Fruit fly (Drosophila melanogaster) whole organism, embryonic: Measurements from ENCODE around the gene Kaz-m1.

ENCODE experiments used
- Asciz ChIP-seq: fragments of 200-800 bp; sonication (Bioruptor generic); optimal IDR thresholded peaks from 2 replicates; lab custom pipeline; 2017; ENCODE audit warnings: missing biosample characterization, mild to moderate bottlenecking, missing genetic modification characterization, missing genetic modification reagents
- Atf6 ChIP-seq: fragments of 200-800 bp; sonication (Bioruptor generic); IDR thresholded peaks from 2 replicates; pipeline ENCODE4 v1.3.6; 2022; ENCODE audit warnings: missing biosample characterization, missing genetic modification characterization
- B-H1 ChIP-seq: fragments of 200-800 bp; sonication (Bioruptor generic); IDR thresholded peaks from 3 replicates; pipeline ENCODE4 v1.3.6; 2022; ENCODE audit warnings: missing biosample characterization, missing genetic modification characterization
- CG11723 ChIP-seq: fragments of 200-800 bp; sonication (Bioruptor generic); optimal IDR thresholded peaks from 2 replicates; lab custom pipeline; 2017; ENCODE audit warnings: missing biosample characterization, mild to moderate bottlenecking, missing genetic modification characterization
- CG12219 ChIP-seq: fragments of 200-800 bp; sonication (Bioruptor generic); optimal IDR thresholded peaks from 3 replicates; lab custom pipeline; 2018; ENCODE audit warnings: missing biosample characterization, mild to moderate bottlenecking, missing genetic modification characterization
- CG13624 ChIP-seq: fragments of 200-800 bp; sonication (Bioruptor generic); optimal IDR thresholded peaks from 2 replicates; lab custom pipeline; 2016; ENCODE audit warnings: missing biosample characterization, missing genetic modification characterization
- CG13775 ChIP-seq: fragments of 200-800 bp; sonication (Bioruptor generic); optimal IDR thresholded peaks from 3 replicates; lab custom pipeline; 2017; ENCODE audit warnings: missing biosample characterization, mild to moderate bottlenecking, missing genetic modification characterization
- CG14014 ChIP-seq: fragments of 200-800 bp; sonication (Bioruptor generic); IDR thresholded peaks from 2 replicates; pipeline ENCODE4 v1.3.6; 2022; ENCODE audit warnings: missing biosample characterization, missing genetic modification characterization
- CG15696 ChIP-seq: fragments of 200-800 bp; sonication (Bioruptor generic); optimal IDR thresholded peaks from 2 replicates; lab custom pipeline; 2019; ENCODE audit warnings: missing biosample characterization, mild to moderate bottlenecking, missing genetic modification characterization, moderate library complexity
- CG16815 ChIP-seq: fragments of 200-800 bp; sonication (Bioruptor generic); optimal IDR thresholded peaks from 3 replicates; lab custom pipeline; 2017; ENCODE audit warnings: missing biosample characterization, mild to moderate bottlenecking, missing genetic modification characterization
- CG17359 ChIP-seq: fragments of 200-800 bp; sonication (Bioruptor generic); optimal IDR thresholded peaks from 3 replicates; lab custom pipeline; 2018; ENCODE audit warnings: missing biosample characterization, mild to moderate bottlenecking, missing genetic modification characterization, moderate library complexity
- CG18011 ChIP-seq: fragments of 200-800 bp; sonication (Bioruptor generic); optimal IDR thresholded peaks from 2 replicates; lab custom pipeline; 2017; ENCODE audit warnings: missing biosample characterization, missing genetic modification characterization, mild to moderate bottlenecking, moderate library complexity, missing genotype
- CG7357 ChIP-seq: fragments of 200-800 bp; sonication (Bioruptor generic); IDR thresholded peaks from 3 replicates; pipeline ENCODE4 v1.3.6; 2022; ENCODE audit warnings: missing biosample characterization, missing genetic modification characterization
- CG8089 ChIP-seq: fragments of 200-800 bp; sonication (Bioruptor generic); optimal IDR thresholded peaks from 3 replicates; lab custom pipeline; 2016; ENCODE audit warnings: missing biosample characterization, missing genetic modification characterization
- CG9797 ChIP-seq: fragments of 200-800 bp; sonication (Bioruptor generic); optimal IDR thresholded peaks from 3 replicates; lab custom pipeline; 2018; ENCODE audit warnings: missing biosample characterization, mild to moderate bottlenecking, missing genetic modification characterization
- CG9876 ChIP-seq: fragments of 200-800 bp; sonication (Bioruptor generic); optimal IDR thresholded peaks from 2 replicates; lab custom pipeline; 2016; ENCODE audit warnings: missing biosample characterization, missing genetic modification characterization
- Chrac-16 ChIP-seq: fragments of 200-800 bp; sonication (Bioruptor generic); optimal IDR thresholded peaks from 3 replicates; lab custom pipeline; 2016; ENCODE audit warnings: missing biosample characterization, missing genetic modification characterization
- D19B ChIP-seq: fragments of 200-800 bp; sonication (Bioruptor generic); optimal IDR thresholded peaks from 2 replicates; lab custom pipeline; 2017; ENCODE audit warnings: missing biosample characterization, mild to moderate bottlenecking, missing genetic modification characterization
- Dad ChIP-seq: fragments of 200-800 bp; sonication (Bioruptor generic); optimal IDR thresholded peaks from 3 replicates; lab custom pipeline; 2016; ENCODE audit warnings: missing biosample characterization, missing genetic modification characterization
- Elba2 ChIP-seq: fragments of 200-800 bp; sonication (Bioruptor generic); optimal IDR thresholded peaks from 3 replicates; lab custom pipeline; 2016; ENCODE audit warnings: missing biosample characterization, missing genetic modification characterization
- MTF-1 ChIP-seq: fragments of 200-800 bp; sonication (Bioruptor generic); optimal IDR thresholded peaks from 2 replicates; lab custom pipeline; 2018; ENCODE audit warnings: missing biosample characterization, mild to moderate bottlenecking, missing genetic modification characterization, borderline replicate concordance
- Oli ChIP-seq: fragments of 200-800 bp; sonication (Bioruptor generic); optimal IDR thresholded peaks from 2 replicates; lab custom pipeline; 2018; ENCODE audit warnings: missing biosample characterization, mild to moderate bottlenecking, missing genetic modification characterization, moderate library complexity
- ab ChIP-seq: fragments of 200-800 bp; sonication (Bioruptor generic); optimal IDR thresholded peaks from 2 replicates; lab custom pipeline; 2016; ENCODE audit warnings: missing biosample characterization, missing genetic modification characterization
- ac ChIP-seq: fragments of 200-800 bp; sonication (Bioruptor generic); optimal IDR thresholded peaks from 3 replicates; lab custom pipeline; 2017; ENCODE audit warnings: missing biosample characterization, mild to moderate bottlenecking, missing genetic modification characterization
- aop ChIP-seq: fragments of 200-800 bp; sonication (Bioruptor generic); IDR thresholded peaks from 2 replicates; pipeline ENCODE4 v1.3.6; 2022; ENCODE audit warnings: missing biosample characterization, missing genetic modification characterization
- ap ChIP-seq: fragments of 200-800 bp; sonication (Bioruptor generic); IDR thresholded peaks from 2 replicates; pipeline ENCODE4 v1.3.6; 2022; ENCODE audit warnings: missing biosample characterization, missing genetic modification characterization
- az2 ChIP-seq: fragments of 200-800 bp; sonication (Bioruptor generic); optimal IDR thresholded peaks from 3 replicates; lab custom pipeline; 2016; ENCODE audit warnings: missing biosample characterization, missing genetic modification characterization
- cad ChIP-seq: fragments of >200 bp; optimal IDR thresholded peaks from 2 replicates; lab custom pipeline; 2017; ENCODE audit warnings: missing biosample characterization, missing genetic modification characterization
- cas ChIP-seq: fragments of 200-800 bp; sonication (Bioruptor generic); IDR thresholded peaks from 2 replicates; pipeline ENCODE4 v1.3.6; 2022; ENCODE audit warnings: missing biosample characterization, missing genetic modification characterization
- caup ChIP-seq: fragments of 200-800 bp; sonication (Bioruptor generic); optimal IDR thresholded peaks from 3 replicates; lab custom pipeline; 2017; ENCODE audit warnings: missing biosample characterization, mild to moderate bottlenecking, missing genetic modification characterization, moderate library complexity; ENCODE audit not compliant: severe bottlenecking
- chm ChIP-seq: fragments of 200-800 bp; sonication (Bioruptor generic); IDR thresholded peaks from 2 replicates; pipeline ENCODE4 v1.3.6; 2022; ENCODE audit warnings: missing biosample characterization, missing genetic modification characterization
- chn ChIP-seq: fragments of 200-800 bp; sonication (Bioruptor generic); optimal IDR thresholded peaks from 2 replicates; lab custom pipeline; 2016; ENCODE audit warnings: missing biosample characterization, missing genetic modification characterization
- gro ChIP-seq: fragments of 200-800 bp; sonication (Bioruptor generic); optimal IDR thresholded peaks from 2 replicates; lab custom pipeline; 2016; ENCODE audit warnings: missing biosample characterization, missing genetic modification characterization
- gsb-n ChIP-seq: fragments of 200-800 bp; sonication (Bioruptor generic); optimal IDR thresholded peaks from 3 replicates; lab custom pipeline; 2018; ENCODE audit warnings: missing biosample characterization, mild to moderate bottlenecking, missing genetic modification characterization
- insv ChIP-seq, 2 experiments: fragments of 200-800 bp; sonication (Bioruptor generic); optimal IDR thresholded peaks; 3 replicates each; lab custom pipeline; 2016 to 2018; ENCODE audit warnings: missing biosample characterization in 2 of 2, missing genetic modification characterization in 2 of 2
- kah ChIP-seq: fragments of 200-800 bp; sonication (Bioruptor generic); optimal IDR thresholded peaks from 2 replicates; lab custom pipeline; 2018; ENCODE audit warnings: missing biosample characterization, mild to moderate bottlenecking, missing genetic modification characterization
- kni ChIP-seq: fragments of 200-800 bp; sonication (Bioruptor generic); optimal IDR thresholded peaks from 3 replicates; lab custom pipeline; 2017; ENCODE audit warnings: mild to moderate bottlenecking, missing biosample characterization, missing genetic modification reagents, missing genetic modification characterization
- lab ChIP-seq: fragments of 200-800 bp; sonication (Bioruptor generic); optimal IDR thresholded peaks from 3 replicates; lab custom pipeline; 2017; ENCODE audit warnings: missing biosample characterization, missing genetic modification characterization, mild to moderate bottlenecking, moderate library complexity, missing genetic modification reagents
- mld ChIP-seq: fragments of 200-800 bp; sonication (Bioruptor generic); IDR thresholded peaks from 3 replicates; pipeline ENCODE4 v1.3.6; 2022; ENCODE audit warnings: missing biosample characterization, missing genetic modification characterization; ENCODE audit not compliant: partially characterized antibody
- oc ChIP-seq: fragments of 200-800 bp; sonication (Bioruptor generic); optimal IDR thresholded peaks from 2 replicates; lab custom pipeline; 2018; ENCODE audit warnings: missing biosample characterization, mild to moderate bottlenecking, missing genetic modification characterization, moderate library complexity
- p53 ChIP-seq: fragments of 200-800 bp; sonication (Bioruptor generic); optimal IDR thresholded peaks from 2 replicates; lab custom pipeline; 2016; ENCODE audit warnings: missing biosample characterization, missing genetic modification characterization
- pan ChIP-seq, 4 experiments: fragments of >200 bp in 3 of 4; fragments of 200-800 bp in 1 of 4; sonication (Bioruptor generic) in 1 of 4; optimal IDR thresholded peaks in 3 of 4; IDR thresholded peaks in 1 of 4; 2 replicates each; pipeline versions ENCODE4 v1.3.6 to Lab custom; 2017 to 2022; ENCODE audit warnings: missing biosample characterization in 2 of 4, missing genetic modification characterization in 2 of 4, mixed read lengths in 1 of 4
- pros ChIP-seq: fragments of 200-800 bp; sonication (Bioruptor generic); optimal IDR thresholded peaks from 3 replicates; lab custom pipeline; 2019; ENCODE audit warnings: missing biosample characterization, mild to moderate bottlenecking, missing genetic modification characterization, moderate library complexity
- ranshi ChIP-seq: fragments of 200-800 bp; sonication (Bioruptor generic); IDR thresholded peaks from 2 replicates; pipeline ENCODE4 v1.3.6; 2022; ENCODE audit warnings: missing biosample characterization, missing genetic modification characterization
- sens ChIP-seq: fragments of 200-800 bp; sonication (Bioruptor generic); peaks from one replicate; lab custom pipeline; 2016; ENCODE audit warnings: missing biosample characterization, missing genetic modification characterization
- sqz ChIP-seq: fragments of 200-800 bp; sonication (Bioruptor generic); optimal IDR thresholded peaks from 3 replicates; lab custom pipeline; 2018; ENCODE audit warnings: missing biosample characterization, mild to moderate bottlenecking, missing genetic modification characterization
- tin ChIP-seq: fragments of 200-800 bp; sonication (Bioruptor generic); optimal IDR thresholded peaks from 3 replicates; lab custom pipeline; 2016; ENCODE audit warnings: missing biosample characterization, missing genetic modification characterization
- tll ChIP-seq, 2 experiments: fragments of 200-800 bp in 1 of 2; fragments of >200 bp in 1 of 2; sonication (Bioruptor generic) in 1 of 2; optimal IDR thresholded peaks; 2 replicates each; lab custom pipeline; 2017 to 2019; ENCODE audit warnings: missing biosample characterization in 2 of 2, missing genetic modification characterization in 2 of 2, mild to moderate bottlenecking in 1 of 2, moderate library complexity in 1 of 2
- tup ChIP-seq: fragments of 200-800 bp; sonication (Bioruptor generic); optimal IDR thresholded peaks from 2 replicates; lab custom pipeline; 2016; ENCODE audit warnings: missing biosample characterization, mild to moderate bottlenecking, missing genetic modification characterization, moderate library complexity
- vfl ChIP-seq: fragments of 200-800 bp; sonication (Bioruptor generic); optimal IDR thresholded peaks from 2 replicates; lab custom pipeline; 2016; ENCODE audit warnings: missing biosample characterization, missing genetic modification characterization
- zen ChIP-seq: fragments of 200-800 bp; sonication (Bioruptor generic); optimal IDR thresholded peaks from 3 replicates; lab custom pipeline; 2018; ENCODE audit warnings: missing biosample characterization, mild to moderate bottlenecking, missing genetic modification characterization, moderate library complexity

Kaz-m1 gene

dm6 chr3R:26023252-26023651, 8.7 kb downstream of the Kaz-m1 start:
- TF ChIP-seq gro (GFP tag; lab: Kevin White, UChicago) (no peak), Dad (GFP tag; lab: Kevin White, UChicago) (no peak), mld (GFP tag; lab: Robert Waterston, UW) (no peak), B-H1 (GFP tag; lab: Robert Waterston, UW) (no peak), cas (GFP tag; lab: Robert Waterston, UW) (no peak), Atf6 (no peak), gsb-n (tag; lab: Kevin White, UChicago) (peak; percentile 65), ac (GFP tag; lab: Kevin White, UChicago) (no peak), zen (tag; lab: Kevin White, UChicago) (peak; percentile 78), CG12219 (no peak), CG7357 (no peak), kah (GFP tag; lab: Kevin White, UChicago) (no peak), MTF-1 (no peak), ranshi (GFP tag; lab: Robert Waterston, UW) (no peak), tin (GFP tag; lab: Kevin White, UChicago) (no peak), insv (GFP tag; optimal IDR thresholded peaks at IDR 0.05; lab: Kevin White, UChicago) (peak in 1 of 2 experiments; percentile 98), CG11723 (GFP tag; lab: Kevin White, UChicago) (no peak), sens (GFP tag; lab: Kevin White, UChicago) (peak; percentile 82), cad (GFP tag; lab: Kevin White, UChicago) (peak; percentile 3), chm (GFP tag; lab: Robert Waterston, UW) (peak; percentile 35; the same call in 1 of the 2 replicates), CG14014 (GFP tag; lab: Robert Waterston, UW) (no peak), Chrac-16 (no peak), lab (GFP tag; lab: Kevin White, UChicago) (no peak), CG15696 (tag; lab: Kevin White, UChicago) (peak; percentile 38), caup (GFP tag; lab: Kevin White, UChicago) (no peak), az2 (GFP tag; lab: Kevin White, UChicago) (no peak), Oli (no peak), CG17359 (tag; lab: Kevin White, UChicago) (no peak), CG13775 (GFP tag; lab: Kevin White, UChicago) (no peak), tup (GFP tag; lab: Kevin White, UChicago) (no peak), p53 (GFP tag; lab: Kevin White, UChicago) (no peak), vfl (GFP tag; lab: Kevin White, UChicago) (peak; percentile 10), sqz (GFP tag; lab: Kevin White, UChicago) (peak; percentile 39), oc (tag; lab: Kevin White, UChicago) (peak; percentile 31), kni (peak; percentile 92), CG13624 (GFP tag; lab: Kevin White, UChicago) (no peak), CG9797 (GFP tag; lab: Kevin White, UChicago) (no peak), chn (no peak), tll (GFP tag; optimal IDR thresholded peaks at IDR 0.05; lab: Kevin White, UChicago) (peak in 1 of 2 experiments; percentile 73), Elba2 (GFP tag; lab: Kevin White, UChicago) (peak; percentile 80), aop (no peak), CG9876 (GFP tag; lab: Kevin White, UChicago) (no peak), D19B (GFP tag; lab: Kevin White, UChicago) (no peak), CG18011 (GFP tag; lab: Kevin White, UChicago) (no peak), ab (GFP tag; lab: Kevin White, UChicago) (no peak), CG16815 (no peak), CG8089 (GFP tag; lab: Kevin White, UChicago) (no peak), ap (GFP tag; lab: Robert Waterston, UW) (no peak), pan (optimal IDR thresholded peaks at IDR 0.05; lab: Kevin White, UChicago) (no peak), pan (GFP tag; optimal IDR thresholded peaks at IDR 0.05 in 1 of 2, IDR thresholded peaks at IDR 0.05 in 1 of 2) (no peak), pros (peak; percentile 43), Asciz (GFP tag; lab: Kevin White, UChicago) (no peak)
